Worm (Caenorhabditis elegans): ENCODE measurements around the gene nhr-88.

DNA sequence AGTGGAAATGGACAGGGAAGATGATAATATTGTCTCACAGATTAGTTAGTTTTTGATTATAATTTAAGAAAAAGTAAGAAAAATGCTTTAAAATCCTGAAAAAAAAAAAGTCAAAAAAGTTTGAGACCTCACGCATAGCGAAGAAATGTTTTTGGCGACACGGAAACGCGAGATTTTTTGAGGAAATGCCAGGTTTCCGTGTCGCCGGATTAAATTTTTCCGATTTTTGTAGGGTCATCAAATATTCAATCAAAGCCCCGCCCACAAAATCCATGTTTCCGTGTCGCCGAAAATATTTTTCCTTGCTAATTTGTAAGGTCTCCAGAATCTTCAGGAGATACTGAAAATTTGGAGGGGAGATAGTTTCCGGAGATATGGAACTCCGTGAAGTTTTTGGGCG is 15.9 kb downstream of the nhr-88 start:
- TF ChIP-seq med-1 (GFP tag; optimal IDR thresholded peaks at IDR 0.05; ENCODE audit: insufficient read depth) (no peak), ref-1 (GFP tag; conservative IDR thresholded peaks at IDR 0.05) (no peak), flt-1 (GFP tag; IDR thresholded peaks at IDR 0.05) (no peak), cog-1 (tag; optimal IDR thresholded peaks at IDR 0.05) (no peak), ztf-23 (GFP tag; IDR thresholded peaks at IDR 0.05) (no peak), tab-1 (GFP tag; IDR thresholded peaks at IDR 0.05) (no peak), ztf-29 (GFP tag; IDR thresholded peaks at IDR 0.05) (no peak), T22C8.4 (GFP tag; IDR thresholded peaks at IDR 0.05) (no peak), klf-2 (GFP tag; conservative IDR thresholded peaks at IDR 0.05) (no peak)
